Worm (Caenorhabditis elegans) whole organism, early embryonic: ENCODE measurements around the gene fbxa-184.

ENCODE experiments used
- B0310.2 ChIP-seq: sonication (generic microtip); optimal IDR thresholded peaks from 2 replicates; lab custom pipeline; 2016; ENCODE audit warnings: mild to moderate bottlenecking, missing genetic modification characterization, missing compliant biosample characterization
- F13C5.2 ChIP-seq: sonication (generic microtip); optimal IDR thresholded peaks from 2 replicates; lab custom pipeline; 2017; ENCODE audit warnings: mild to moderate bottlenecking, missing genetic modification characterization, inconsistent platforms, missing compliant biosample characterization
- aly-1 ChIP-seq: sonication (generic microtip); optimal IDR thresholded peaks from 2 replicates; lab custom pipeline; 2016; ENCODE audit warnings: missing genetic modification characterization, missing compliant biosample characterization
- ama-1 ChIP-seq: fragments of 150-350 bp; optimal IDR thresholded peaks from 2 replicates; lab custom pipeline; 2014
- ceh-13 ChIP-seq: fragments of 200-800 bp; sonication (Bioruptor generic); optimal IDR thresholded peaks from 2 replicates; lab custom pipeline; 2018; ENCODE audit warnings: mild to moderate bottlenecking, missing genetic modification characterization, missing compliant biosample characterization
- ceh-36 ChIP-seq: sonication (generic microtip); optimal IDR thresholded peaks from 2 replicates; lab custom pipeline; 2016; ENCODE audit warnings: missing genetic modification characterization, inconsistent platforms, missing compliant biosample characterization
- ets-7 ChIP-seq: sonication (generic microtip); optimal IDR thresholded peaks from 2 replicates; lab custom pipeline; 2016; ENCODE audit warnings: missing genotype, missing genetic modification characterization, missing compliant biosample characterization
- flt-1 ChIP-seq: fragments of 200-800 bp; sonication (Bioruptor generic); IDR thresholded peaks from 2 replicates; pipeline ENCODE4 v1.3.6; 2022; ENCODE audit warnings: missing genetic modification characterization, missing compliant biosample characterization
- hmbx-1 ChIP-seq: sonication (generic microtip); optimal IDR thresholded peaks from 2 replicates; lab custom pipeline; 2016; ENCODE audit warnings: mild to moderate bottlenecking, missing genetic modification characterization, missing compliant biosample characterization
- hmg-4 ChIP-seq: fragments of 200-800 bp; sonication (Bioruptor generic); optimal IDR thresholded peaks from 2 replicates; lab custom pipeline; 2018; ENCODE audit warnings: mild to moderate bottlenecking, missing genetic modification characterization, missing compliant biosample characterization
- hnd-1 ChIP-seq: sonication (generic microtip); optimal IDR thresholded peaks from 2 replicates; lab custom pipeline; 2016; ENCODE audit warnings: missing genetic modification characterization, missing compliant biosample characterization
- pes-1 ChIP-seq: fragments of 200-800 bp; sonication (Bioruptor generic); IDR thresholded peaks from 2 replicates; pipeline ENCODE4 v1.3.6; 2022; ENCODE audit warnings: missing genetic modification reagents, missing genetic modification characterization, missing compliant biosample characterization
- scrt-1 ChIP-seq: fragments of 200-800 bp; sonication (Bioruptor generic); IDR thresholded peaks from 2 replicates; pipeline ENCODE4 v1.3.6; 2022; ENCODE audit warnings: missing genetic modification characterization, missing compliant biosample characterization
- sea-1 ChIP-seq: fragments of 200-800 bp; sonication (Bioruptor generic); conservative IDR thresholded peaks from 2 replicates; pipeline ENCODE4 v1.3.6; 2022; ENCODE audit warnings: missing genetic modification characterization, missing compliant biosample characterization
- tbx-11 ChIP-seq: fragments of 200-800 bp; sonication (Bioruptor generic); IDR thresholded peaks from 2 replicates; pipeline ENCODE4 v1.3.6; 2022; ENCODE audit warnings: missing genetic modification characterization, missing compliant biosample characterization
- tbx-37 ChIP-seq: fragments of 200-800 bp; sonication (Bioruptor generic); conservative IDR thresholded peaks from 2 replicates; pipeline ENCODE4 v1.3.6; 2022; ENCODE audit warnings: missing genetic modification reagents, missing genetic modification characterization, missing compliant biosample characterization
- tra-4 ChIP-seq: sonication (generic microtip); optimal IDR thresholded peaks from 2 replicates; lab custom pipeline; 2017; ENCODE audit warnings: missing genetic modification characterization, missing compliant biosample characterization

The fbxa-184 gene

DNA sequence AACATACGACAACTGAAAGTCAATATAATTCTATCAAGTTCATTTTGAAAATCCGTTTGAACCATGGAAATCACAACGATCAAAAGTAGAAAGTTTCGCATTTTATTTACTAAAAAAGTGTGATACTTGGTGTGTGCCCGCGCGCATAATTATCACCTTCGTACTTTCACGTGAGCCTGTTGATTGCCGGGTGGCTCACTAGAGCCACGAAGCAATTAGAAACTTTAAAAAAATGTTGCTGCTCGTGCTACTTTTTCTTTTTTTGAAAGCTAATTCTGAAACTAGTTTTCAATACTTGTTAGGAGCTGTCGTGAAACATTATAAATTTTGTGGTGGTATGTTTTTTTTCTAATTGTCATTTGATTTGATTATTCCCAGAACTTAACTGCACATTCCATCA is 28.8 kb downstream of the fbxa-184 start, which contains the start of the genes irld-9 and irld-33:
irld-9 (minus strand) TSS at position 101 of the 400 bp plus-strand sequence.
irld-33 (plus strand) TSS at position 209 of the 400 bp plus-strand sequence.
- TF ChIP-seq tbx-11 (GFP tag; lab: Robert Waterston, UW) (no peak), ama-1 (no peak), F13C5.2 (tag; lab: Kevin White, UChicago) (no peak), aly-1 (tag; lab: Kevin White, UChicago) (no peak), sea-1 (GFP tag; lab: Robert Waterston, UW) (no peak), hmbx-1 (tag; lab: Kevin White, UChicago) (no peak)

DNA sequence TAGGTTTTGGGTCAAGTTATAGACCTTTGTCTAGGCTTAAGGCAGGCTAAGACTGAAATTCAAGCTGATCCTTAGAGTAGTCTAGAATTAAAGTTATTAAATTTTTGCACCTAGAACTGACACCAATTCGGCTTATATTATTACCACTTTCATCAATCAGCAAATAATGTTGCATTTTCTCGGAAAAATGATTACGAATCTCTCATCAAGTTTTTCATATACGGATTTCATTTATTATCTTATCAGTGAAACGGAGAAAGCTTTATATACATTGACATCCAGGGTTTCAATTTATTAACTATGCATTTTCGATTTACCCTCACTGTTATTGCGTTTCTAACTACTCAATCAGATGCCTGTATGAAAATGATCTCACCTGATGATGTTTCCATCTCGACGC is 31.2 kb downstream of the fbxa-184 start, which contains the start of gene K07G6.1:
K07G6.1 (plus strand) TSS at position 301 of the 400 bp plus-strand sequence.
- TF ChIP-seq F13C5.2 (tag; lab: Kevin White, UChicago) (no peak), ama-1 (no peak), pes-1 (GFP tag; lab: Robert Waterston, UW) (no peak), ceh-36 (tag; lab: Kevin White, UChicago) (no peak), sea-1 (GFP tag; lab: Robert Waterston, UW) (no peak), ceh-13 (GFP tag; lab: Kevin White, UChicago) (no peak), ets-7 (tag; lab: Kevin White, UChicago) (no peak), tbx-37 (GFP tag; lab: Robert Waterston, UW) (no peak), hmg-4 (GFP tag; lab: Kevin White, UChicago) (no peak), hmbx-1 (tag; lab: Kevin White, UChicago) (no peak), tbx-11 (GFP tag; lab: Robert Waterston, UW) (no peak), scrt-1 (GFP tag; lab: Robert Waterston, UW) (no peak)

DNA sequence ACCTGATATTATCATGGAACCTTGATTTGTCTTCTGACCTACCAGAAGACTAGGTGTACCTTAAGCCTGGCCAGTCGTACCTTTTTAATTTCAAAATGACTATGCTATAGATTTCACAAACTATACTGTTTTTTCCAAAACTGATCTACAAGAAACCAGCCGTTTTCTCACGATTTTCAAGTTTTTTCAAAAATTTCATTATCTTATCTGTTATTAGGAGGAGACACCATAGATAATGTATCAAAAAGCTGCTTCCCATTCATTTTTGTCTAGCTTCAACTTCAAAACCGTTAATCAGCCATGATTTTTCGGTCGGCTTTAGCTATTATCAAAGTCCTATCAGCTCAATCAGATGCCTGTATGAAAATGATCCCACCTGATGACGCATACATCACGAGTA is 32.5 kb downstream of the fbxa-184 start, which contains the start of gene F36H5.12:
F36H5.12 (plus strand) TSS at position 301 of the 400 bp plus-strand sequence.
- no peak for TF ChIP-seq ceh-13 (GFP tag; lab: Kevin White, UChicago)
- no peak for TF ChIP-seq flt-1
- TF ChIP-seq hmbx-1 (tag; lab: Kevin White, UChicago), result no peak
- TF ChIP-seq tra-4 (tag; lab: Kevin White, UChicago), result no peak
- TF ChIP-seq hnd-1 (tag; lab: Kevin White, UChicago), result no peak
- no peak for TF ChIP-seq pes-1 (GFP tag; lab: Robert Waterston, UW)
- no peak for TF ChIP-seq sea-1 (GFP tag; lab: Robert Waterston, UW)
- TF ChIP-seq tbx-37 (GFP tag; lab: Robert Waterston, UW), result no peak
- TF ChIP-seq tbx-11 (GFP tag; lab: Robert Waterston, UW), result no peak

DNA sequence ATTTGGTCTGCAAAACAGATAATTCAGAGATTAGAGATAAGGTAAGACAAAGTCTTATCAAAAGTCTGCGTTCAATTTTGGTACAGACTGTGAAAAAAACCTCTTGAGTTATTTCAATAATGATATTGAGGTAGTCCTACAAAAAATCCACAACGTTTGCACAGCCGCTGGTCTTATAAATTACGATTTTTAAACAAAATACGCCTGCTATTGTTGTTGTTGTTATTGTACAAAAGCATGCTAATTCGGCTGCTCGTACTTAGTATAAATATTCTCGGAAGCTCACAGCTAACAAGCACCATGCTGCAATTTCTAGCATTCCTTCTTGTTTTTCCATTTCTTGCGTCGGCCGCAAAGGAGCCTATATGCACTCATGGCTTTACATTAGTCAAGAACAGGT is 34.1 kb downstream of the fbxa-184 start, which contains the start of gene clec-19:
clec-19 (plus strand) TSS at position 301 of the 400 bp plus-strand sequence.
- TF ChIP-seq tbx-11 (GFP tag; lab: Robert Waterston, UW) (no peak), ceh-36 (tag; lab: Kevin White, UChicago) (no peak), B0310.2 (tag; lab: Kevin White, UChicago) (no peak), flt-1 (no peak), F13C5.2 (tag; lab: Kevin White, UChicago) (no peak), hnd-1 (tag; lab: Kevin White, UChicago) (no peak), ets-7 (tag; lab: Kevin White, UChicago) (no peak), hmbx-1 (tag; lab: Kevin White, UChicago) (no peak), tbx-37 (GFP tag; lab: Robert Waterston, UW) (no peak)

DNA sequence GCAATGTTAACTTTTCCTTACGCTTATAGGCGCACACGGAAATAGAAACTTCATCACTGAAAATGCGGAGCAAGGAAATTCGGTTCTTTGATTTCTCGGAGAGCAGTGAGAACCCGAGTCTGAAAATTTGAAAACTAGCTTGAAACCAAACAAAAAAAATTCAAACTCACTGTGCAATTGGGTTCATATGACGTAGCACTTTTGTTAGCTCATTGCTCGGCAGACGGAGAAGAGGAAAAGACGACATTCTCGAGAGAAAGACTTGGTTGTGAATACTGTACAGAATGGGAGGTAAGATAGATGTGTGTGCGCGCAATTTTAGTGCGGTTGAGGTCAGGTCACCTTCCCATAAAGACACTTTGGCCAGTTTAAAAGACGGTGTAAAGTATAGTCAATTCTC is 40.4 kb downstream of the fbxa-184 start, which contains the start of the genes F36H5.13 and F36H5.8:
F36H5.13 (minus strand) TSS at position 101 of the 400 bp plus-strand sequence.
F36H5.8 (minus strand) TSS at position 274 of the 400 bp plus-strand sequence.
- TF ChIP-seq B0310.2 (tag; lab: Kevin White, UChicago) (no peak), ceh-36 (tag; lab: Kevin White, UChicago) (no peak), scrt-1 (GFP tag; lab: Robert Waterston, UW) (no peak), flt-1 (no peak), pes-1 (GFP tag; lab: Robert Waterston, UW) (no peak), sea-1 (GFP tag; lab: Robert Waterston, UW) (no peak), aly-1 (tag; lab: Kevin White, UChicago) (no peak), ceh-13 (GFP tag; lab: Kevin White, UChicago) (no peak), hmg-4 (GFP tag; lab: Kevin White, UChicago) (no peak)

DNA sequence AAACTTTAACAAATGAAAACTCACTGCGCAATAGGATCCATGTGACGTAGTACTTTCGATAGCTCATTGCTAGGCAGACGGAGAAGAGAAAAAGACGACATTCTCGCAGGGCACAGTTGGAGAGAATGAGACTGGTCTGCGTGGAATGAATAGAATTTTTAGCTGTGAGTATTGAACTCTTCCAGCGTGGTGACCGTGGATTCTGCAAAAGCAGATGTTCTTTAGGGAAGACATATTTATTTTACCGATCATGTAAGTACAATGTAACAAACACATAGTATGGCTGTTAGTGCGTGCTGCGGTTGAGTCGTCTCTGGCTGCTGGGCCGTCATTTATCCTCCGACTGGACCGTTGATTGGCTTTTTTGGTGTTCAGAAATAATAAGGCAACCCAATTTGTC is 42.9 kb downstream of the fbxa-184 start, which contains the start of gene F36H5.9:
F36H5.9 (minus strand) TSS at position 101 of the 400 bp plus-strand sequence.
- TF ChIP-seq ama-1 (no peak), scrt-1 (GFP tag; lab: Robert Waterston, UW) (no peak), aly-1 (tag; lab: Kevin White, UChicago) (no peak), ets-7 (tag; lab: Kevin White, UChicago) (no peak), tbx-11 (GFP tag; lab: Robert Waterston, UW) (no peak), sea-1 (GFP tag; lab: Robert Waterston, UW) (no peak), ceh-13 (GFP tag; lab: Kevin White, UChicago) (no peak), tbx-37 (GFP tag; lab: Robert Waterston, UW) (no peak), hmbx-1 (tag; lab: Kevin White, UChicago) (no peak), pes-1 (GFP tag; lab: Robert Waterston, UW) (no peak), flt-1 (no peak), hmg-4 (GFP tag; lab: Kevin White, UChicago) (no peak), B0310.2 (tag; lab: Kevin White, UChicago) (no peak), tra-4 (tag; lab: Kevin White, UChicago) (no peak), ceh-36 (tag; lab: Kevin White, UChicago) (no peak), hnd-1 (tag; lab: Kevin White, UChicago) (no peak), F13C5.2 (tag; lab: Kevin White, UChicago) (no peak)

DNA sequence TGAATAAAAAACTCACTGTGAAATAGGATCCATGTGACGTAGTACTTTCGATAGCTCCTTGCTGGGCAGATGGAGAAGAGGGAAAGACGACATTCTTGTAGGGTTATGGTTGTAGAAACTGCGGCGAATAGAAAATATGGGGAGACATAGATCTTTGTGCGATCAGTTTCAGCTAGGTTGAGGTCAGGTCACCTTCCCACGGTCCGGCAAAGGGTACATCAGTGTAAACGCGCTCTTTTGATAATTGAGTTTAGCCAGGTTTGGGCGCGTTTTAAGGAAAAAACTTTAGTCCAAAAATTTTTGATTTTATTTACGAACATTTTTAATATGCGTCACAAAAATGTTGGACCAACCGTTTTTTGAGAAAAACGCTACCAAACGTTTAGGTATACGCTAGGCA is 46.0 kb downstream of the fbxa-184 start, which contains the start of gene F36H5.17:
F36H5.17 (minus strand) TSS at position 101 of the 400 bp plus-strand sequence.
- TF ChIP-seq B0310.2 (tag; lab: Kevin White, UChicago), result no peak
- TF ChIP-seq hmg-4 (GFP tag; lab: Kevin White, UChicago), result no peak
- TF ChIP-seq hnd-1 (tag; lab: Kevin White, UChicago), result no peak
- no peak for TF ChIP-seq tra-4 (tag; lab: Kevin White, UChicago)
- TF ChIP-seq tbx-37 (GFP tag; lab: Robert Waterston, UW), result no peak
- no peak for TF ChIP-seq aly-1 (tag; lab: Kevin White, UChicago)
- TF ChIP-seq ceh-13 (GFP tag; lab: Kevin White, UChicago), result no peak
- no peak for TF ChIP-seq tbx-11 (GFP tag; lab: Robert Waterston, UW)
- no peak for TF ChIP-seq pes-1 (GFP tag; lab: Robert Waterston, UW)
- no peak for TF ChIP-seq scrt-1 (GFP tag; lab: Robert Waterston, UW)
- TF ChIP-seq ets-7 (tag; lab: Kevin White, UChicago), result no peak
- no peak for TF ChIP-seq ama-1
- no peak for TF ChIP-seq sea-1 (GFP tag; lab: Robert Waterston, UW)
- no peak for TF ChIP-seq hmbx-1 (tag; lab: Kevin White, UChicago)
